Worm (Caenorhabditis elegans) whole organism, mixed stage, embryonic: ENCODE results near the gene hcp-3.

Experiments
- bed-3 ChIP-seq: fragments of 200-800 bp; sonication (Bioruptor generic); optimal IDR thresholded peaks from 3 replicates; lab custom pipeline; 2018; ENCODE audit warnings: mild to moderate bottlenecking, missing genetic modification characterization, moderate library complexity, missing compliant biosample characterization
- elt-1 ChIP-seq: sonication (generic microtip); optimal IDR thresholded peaks from 2 replicates; lab custom pipeline; 2017; ENCODE audit warnings: missing genetic modification characterization, mild to moderate bottlenecking, missing compliant biosample characterization, antibody characterized with exemption, moderate library complexity, borderline replicate concordance; ENCODE audit not compliant: insufficient read depth
- lin-13 ChIP-seq: fragments of 150-350 bp; optimal IDR thresholded peaks from 2 replicates; lab custom pipeline; 2014; ENCODE audit warnings: missing biosample characterization, missing genetic modification characterization
- lin-32 ChIP-seq: fragments of 200-800 bp; sonication (Bioruptor generic); optimal IDR thresholded peaks from 2 replicates; lab custom pipeline; 2018; ENCODE audit warnings: mild to moderate bottlenecking, missing genetic modification characterization, missing compliant biosample characterization
- lsy-2 ChIP-seq: fragments of 150-350 bp; optimal IDR thresholded peaks from 2 replicates; lab custom pipeline; 2014; ENCODE audit warnings: missing biosample characterization, missing genetic modification characterization
- nhr-12 ChIP-seq: fragments of 150-350 bp; optimal IDR thresholded peaks from 2 replicates; lab custom pipeline; 2014; ENCODE audit warnings: missing biosample characterization, missing genetic modification characterization
- nhr-237 ChIP-seq: fragments of 150-350 bp; optimal IDR thresholded peaks from 2 replicates; lab custom pipeline; 2014; ENCODE audit warnings: missing biosample characterization, missing genetic modification characterization
- nhr-28 ChIP-seq: fragments of 150-350 bp; optimal IDR thresholded peaks from 2 replicates; lab custom pipeline; 2014; ENCODE audit warnings: missing biosample characterization, missing genetic modification characterization
- nhr-76 ChIP-seq: sonication (generic microtip); optimal IDR thresholded peaks from 2 replicates; lab custom pipeline; 2017; ENCODE audit warnings: missing biosample characterization, missing genetic modification characterization
- snpc-4 ChIP-seq: fragments of 150-350 bp; optimal IDR thresholded peaks from 2 replicates; lab custom pipeline; 2014; ENCODE audit warnings: missing biosample characterization, missing genetic modification characterization
- unc-39 ChIP-seq: fragments of 150-350 bp; optimal IDR thresholded peaks from 2 replicates; lab custom pipeline; 2014; ENCODE audit warnings: missing biosample characterization, missing genetic modification characterization
- unc-62 ChIP-seq: fragments of 150-350 bp; optimal IDR thresholded peaks from 2 replicates; lab custom pipeline; 2014; ENCODE audit warnings: missing biosample characterization, missing genetic modification reagents, missing genetic modification characterization
- ztf-11 ChIP-seq: fragments of 150-350 bp; optimal IDR thresholded peaks from 2 replicates; lab custom pipeline; 2014; ENCODE audit warnings: missing biosample characterization, missing genetic modification characterization

DNA sequence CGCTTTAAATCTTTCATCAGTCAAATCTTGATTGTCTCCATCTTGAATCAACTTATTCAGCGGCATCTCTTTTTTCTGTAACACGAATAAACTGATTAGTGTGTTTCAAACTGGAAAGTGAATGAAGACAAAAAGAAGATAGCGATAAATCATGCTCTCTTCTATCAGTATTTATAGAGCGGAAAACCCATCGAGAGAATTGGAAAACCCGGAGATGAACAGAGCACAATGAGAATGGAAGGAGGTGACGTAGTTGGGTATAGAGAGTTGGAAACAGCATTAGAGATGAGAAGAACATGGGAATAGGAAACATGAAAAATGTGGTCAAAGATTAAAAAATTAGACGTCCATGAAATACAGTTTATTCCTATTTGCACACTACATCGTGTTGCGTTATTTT lies 24.2 kb downstream of the hcp-3 start, which contains the start of gene acox-1.5:
- TF ChIP-seq bed-3 (GFP tag; lab: Kevin White, UChicago) (no peak), nhr-237 (tag; lab: Kevin White, UChicago) (no peak), unc-39 (no peak), nhr-76 (tag; lab: Kevin White, UChicago) (no peak), snpc-4 (no peak), lin-13 (tag; lab: Kevin White, UChicago) (no peak), unc-62 (no peak), ztf-11 (tag; lab: Kevin White, UChicago) (no peak), lin-32 (no peak), nhr-12 (no peak), nhr-28 (no peak), lsy-2 (tag; lab: Kevin White, UChicago) (no peak), elt-1 (tag; lab: Kevin White, UChicago) (no peak)
